Fruit fly (Drosophila melanogaster) whole organism, embryonic: Measurements from ENCODE around the gene mv.

ENCODE experiments used
- Ada2b ChIP-seq: fragments of 200-800 bp; sonication (Bioruptor generic); IDR thresholded peaks from 2 replicates; pipeline ENCODE4 v1.3.6; 2022; ENCODE audit warnings: missing biosample characterization, missing genetic modification characterization
- BEAF-32 ChIP-seq: fragments of 200-800 bp; sonication (Bioruptor generic); optimal IDR thresholded peaks from 3 replicates; lab custom pipeline; 2017; ENCODE audit warnings: missing biosample characterization, missing genetic modification characterization, mild to moderate bottlenecking, moderate library complexity, missing genetic modification reagents
- Bgb ChIP-seq: fragments of 200-800 bp; sonication (Bioruptor generic); IDR thresholded peaks from 2 replicates; pipeline ENCODE4 v1.3.6; 2022; ENCODE audit warnings: missing biosample characterization, missing genetic modification characterization; ENCODE audit not compliant: partially characterized antibody
- CG10267 ChIP-seq: fragments of 200-800 bp; sonication (Bioruptor generic); optimal IDR thresholded peaks from 2 replicates; lab custom pipeline; 2018; ENCODE audit warnings: missing biosample characterization, mild to moderate bottlenecking, missing genetic modification characterization, moderate library complexity
- CG10565 ChIP-seq: fragments of 200-800 bp; sonication (Bioruptor generic); optimal IDR thresholded peaks from 3 replicates; lab custom pipeline; 2016; ENCODE audit warnings: missing biosample characterization, mild to moderate bottlenecking, missing genetic modification characterization
- CG14710 ChIP-seq: fragments of 200-800 bp; sonication (Bioruptor generic); optimal IDR thresholded peaks from 3 replicates; lab custom pipeline; 2019; ENCODE audit warnings: missing biosample characterization, mild to moderate bottlenecking, missing genetic modification characterization, moderate library complexity
- CG14860 ChIP-seq: fragments of 200-800 bp; sonication (Bioruptor generic); IDR thresholded peaks from 3 replicates; pipeline ENCODE4 v1.3.6; 2022; ENCODE audit warnings: missing biosample characterization, missing genetic modification characterization; ENCODE audit not compliant: partially characterized antibody
- CG15269 ChIP-seq: fragments of 200-800 bp; sonication (Bioruptor generic); optimal IDR thresholded peaks from 2 replicates; lab custom pipeline; 2018; ENCODE audit warnings: missing biosample characterization, mild to moderate bottlenecking, missing genetic modification characterization, moderate library complexity
- CG1603 ChIP-seq: fragments of 200-800 bp; sonication (Bioruptor generic); optimal IDR thresholded peaks from 2 replicates; lab custom pipeline; 2019; ENCODE audit warnings: missing biosample characterization, mild to moderate bottlenecking, missing genetic modification characterization, moderate library complexity
- CG16813 ChIP-seq: fragments of 200-800 bp; sonication (Bioruptor generic); IDR thresholded peaks from 3 replicates; pipeline ENCODE4 v1.3.6; 2022; ENCODE audit warnings: missing biosample characterization, missing genetic modification characterization; ENCODE audit not compliant: partially characterized antibody
- CG17829 ChIP-seq: fragments of 200-800 bp; optimal IDR thresholded peaks from 2 replicates; lab custom pipeline; 2019; ENCODE audit warnings: missing biosample characterization, mild to moderate bottlenecking, missing genetic modification characterization, moderate library complexity
- CG2116 ChIP-seq: fragments of 200-800 bp; sonication (Bioruptor generic); optimal IDR thresholded peaks from 3 replicates; lab custom pipeline; 2018; ENCODE audit warnings: missing biosample characterization, mild to moderate bottlenecking, missing genetic modification characterization
- CG2129 ChIP-seq: fragments of 200-800 bp; sonication (Bioruptor generic); IDR thresholded peaks from 2 replicates; pipeline ENCODE4 v1.3.6; 2022; ENCODE audit warnings: missing biosample characterization, missing genetic modification characterization; ENCODE audit not compliant: partially characterized antibody
- CG31388 ChIP-seq: fragments of 200-800 bp; sonication (Bioruptor generic); optimal IDR thresholded peaks from 2 replicates; lab custom pipeline; 2016; ENCODE audit warnings: missing biosample characterization, missing genetic modification characterization
- CG33213 ChIP-seq: fragments of 200-800 bp; sonication (Bioruptor generic); optimal IDR thresholded peaks from 3 replicates; lab custom pipeline; 2016; ENCODE audit warnings: missing biosample characterization, missing genetic modification characterization
- CG34224 ChIP-seq: fragments of 200-800 bp; sonication (Bioruptor generic); IDR thresholded peaks from 3 replicates; pipeline ENCODE4 v1.3.6; 2022; ENCODE audit warnings: missing biosample characterization, missing genetic modification characterization; ENCODE audit not compliant: partially characterized antibody
- CG3847 ChIP-seq: fragments of 200-800 bp; sonication (Bioruptor generic); IDR thresholded peaks from 2 replicates; pipeline ENCODE4 v1.3.6; 2022; ENCODE audit warnings: missing biosample characterization, missing genetic modification characterization
- CG6765 ChIP-seq: fragments of 200-800 bp; sonication (Bioruptor generic); optimal IDR thresholded peaks from 3 replicates; lab custom pipeline; 2017; ENCODE audit warnings: missing biosample characterization, mild to moderate bottlenecking, missing genetic modification characterization
- D ChIP-seq, 2 experiments: fragments of 200-800 bp in 1 of 2; fragments of >200 bp in 1 of 2; sonication (Bioruptor generic) in 1 of 2; optimal IDR thresholded peaks; 2 replicates in 1 of 2; 3 replicates in 1 of 2; lab custom pipeline; 2017; ENCODE audit warnings: mild to moderate bottlenecking in 1 of 2, missing biosample characterization in 1 of 2, missing genetic modification characterization in 1 of 2, missing genetic modification reagents in 1 of 2
- Dref ChIP-seq: fragments of 200-800 bp; sonication (Bioruptor generic); IDR thresholded peaks from 2 replicates; pipeline ENCODE4 v1.3.6; 2022; ENCODE audit warnings: missing biosample characterization, missing genetic modification characterization
- E2f2 ChIP-seq: fragments of 200-800 bp; sonication (Bioruptor generic); IDR thresholded peaks from 2 replicates; pipeline ENCODE4 v1.3.6; 2022; ENCODE audit warnings: missing biosample characterization, missing genetic modification characterization
- Ets65A ChIP-seq: fragments of 200-800 bp; sonication (Bioruptor generic); peaks from one replicate; lab custom pipeline; 2016; ENCODE audit warnings: missing biosample characterization, missing genetic modification characterization
- Fer3 ChIP-seq: fragments of 200-800 bp; sonication (Bioruptor generic); optimal IDR thresholded peaks from 2 replicates; lab custom pipeline; 2018; ENCODE audit warnings: missing biosample characterization, mild to moderate bottlenecking, missing genetic modification characterization, moderate library complexity
- HLH3B ChIP-seq: fragments of 200-800 bp; sonication (Bioruptor generic); IDR thresholded peaks from 2 replicates; pipeline ENCODE4 v1.3.6; 2022; ENCODE audit warnings: missing biosample characterization, missing genetic modification characterization
- HLH4C ChIP-seq: fragments of 200-800 bp; sonication (Bioruptor generic); IDR thresholded peaks from 3 replicates; pipeline ENCODE4 v1.3.6; 2022; ENCODE audit warnings: missing biosample characterization, missing genetic modification characterization; ENCODE audit not compliant: partially characterized antibody
- Med ChIP-seq: fragments of 200-800 bp; sonication (Bioruptor generic); peaks from one replicate; lab custom pipeline; 2016; ENCODE audit warnings: missing biosample characterization, missing genetic modification characterization, mild to moderate bottlenecking, inconsistent platforms, moderate library complexity
- Mrtf ChIP-seq: fragments of 200-800 bp; sonication (Bioruptor generic); IDR thresholded peaks from 3 replicates; pipeline ENCODE4 v1.3.6; 2022; ENCODE audit warnings: missing biosample characterization, missing genetic modification characterization
- Nf-YA ChIP-seq: fragments of 200-800 bp; sonication (Bioruptor generic); IDR thresholded peaks from 2 replicates; pipeline ENCODE4 v1.3.6; 2022; ENCODE audit warnings: missing biosample characterization, missing genetic modification characterization
- Rfx ChIP-seq: fragments of 200-800 bp; sonication (Bioruptor generic); IDR thresholded peaks from 2 replicates; pipeline ENCODE4 v1.3.6; 2022; ENCODE audit warnings: missing biosample characterization, missing genetic modification characterization
- Scr ChIP-seq: fragments of 200-800 bp; sonication (Bioruptor generic); IDR thresholded peaks from 2 replicates; pipeline ENCODE4 v1.3.6; 2022; ENCODE audit warnings: missing biosample characterization, missing genetic modification characterization; ENCODE audit not compliant: partially characterized antibody
- Sin3A ChIP-seq: fragments of >200 bp; optimal IDR thresholded peaks from 2 replicates; lab custom pipeline; 2018
- Sox100B ChIP-seq: fragments of 200-800 bp; sonication (Bioruptor generic); optimal IDR thresholded peaks from 3 replicates; lab custom pipeline; 2018; ENCODE audit warnings: missing biosample characterization, mild to moderate bottlenecking, missing genetic modification characterization
- Stat92E ChIP-seq, 3 experiments: fragments of >200 bp in 2 of 3; fragments of 200-800 bp in 1 of 3; sonication (Bioruptor generic) in 1 of 3; optimal IDR thresholded peaks; 2 replicates each; lab custom pipeline; 2017 to 2019; ENCODE audit warnings: missing biosample characterization in 3 of 3, missing genetic modification characterization in 3 of 3, mild to moderate bottlenecking in 1 of 3, moderate library complexity in 1 of 3
- amos ChIP-seq: fragments of 200-800 bp; sonication (Bioruptor generic); IDR thresholded peaks from 2 replicates; pipeline ENCODE4 v1.3.6; 2022; ENCODE audit warnings: missing biosample characterization, missing genetic modification characterization; ENCODE audit not compliant: partially characterized antibody
- bbx ChIP-seq: fragments of 200-800 bp; sonication (Bioruptor generic); IDR thresholded peaks from 2 replicates; pipeline ENCODE4 v1.3.6; 2022; ENCODE audit warnings: missing biosample characterization, missing genetic modification characterization; ENCODE audit not compliant: partially characterized antibody
- bcd ChIP-seq: fragments of 200-800 bp; sonication (Bioruptor generic); optimal IDR thresholded peaks from 2 replicates; lab custom pipeline; 2017; ENCODE audit warnings: missing biosample characterization, mild to moderate bottlenecking, missing genetic modification characterization
- dm ChIP-seq: fragments of 200-800 bp; sonication (Bioruptor generic); optimal IDR thresholded peaks from 3 replicates; lab custom pipeline; 2016; ENCODE audit warnings: missing biosample characterization, missing genetic modification characterization
- inv ChIP-seq: fragments of 200-800 bp; sonication (Bioruptor generic); IDR thresholded peaks from 2 replicates; pipeline ENCODE4 v1.3.6; 2022; ENCODE audit warnings: missing biosample characterization, missing genetic modification characterization; ENCODE audit not compliant: partially characterized antibody
- knrl ChIP-seq: fragments of 200-800 bp; sonication (Bioruptor generic); IDR thresholded peaks from 3 replicates; pipeline ENCODE4 v1.3.6; 2022; ENCODE audit warnings: missing biosample characterization, missing genetic modification characterization; ENCODE audit not compliant: partially characterized antibody
- lilli ChIP-seq: fragments of 200-800 bp; sonication (Bioruptor generic); optimal IDR thresholded peaks from 3 replicates; lab custom pipeline; 2016; ENCODE audit warnings: missing biosample characterization, missing genetic modification characterization
- mld ChIP-seq: fragments of 200-800 bp; sonication (Bioruptor generic); IDR thresholded peaks from 3 replicates; pipeline ENCODE4 v1.3.6; 2022; ENCODE audit warnings: missing biosample characterization, missing genetic modification characterization; ENCODE audit not compliant: partially characterized antibody
- onecut ChIP-seq: fragments of 200-800 bp; sonication (Bioruptor generic); IDR thresholded peaks from 2 replicates; pipeline ENCODE4 v1.3.6; 2022; ENCODE audit warnings: missing biosample characterization, missing genetic modification characterization
- stwl ChIP-seq: fragments of 200-800 bp; sonication (Bioruptor generic); optimal IDR thresholded peaks from 3 replicates; lab custom pipeline; 2018; ENCODE audit warnings: missing biosample characterization, mild to moderate bottlenecking, missing genetic modification characterization, moderate library complexity
- ttk ChIP-seq: fragments of 200-800 bp; sonication (Bioruptor generic); IDR thresholded peaks from 2 replicates; pipeline ENCODE4 v2.1.2; 2022; ENCODE audit warnings: missing biosample characterization, missing genetic modification characterization
- vfl ChIP-seq: fragments of 200-800 bp; sonication (Bioruptor generic); optimal IDR thresholded peaks from 2 replicates; lab custom pipeline; 2016; ENCODE audit warnings: missing biosample characterization, missing genetic modification characterization
- vvl ChIP-seq: fragments of 200-800 bp; sonication (Bioruptor generic); IDR thresholded peaks from 2 replicates; pipeline ENCODE4 v1.3.6; 2022; ENCODE audit warnings: missing biosample characterization, missing genetic modification characterization
- zf30C ChIP-seq: fragments of 200-800 bp; sonication (Bioruptor generic); optimal IDR thresholded peaks from 3 replicates; lab custom pipeline; 2018; ENCODE audit warnings: missing biosample characterization, mild to moderate bottlenecking, missing genetic modification characterization

The mv gene

dm6 chr3L:1940843-1941418 lies 23.0 kb downstream of the mv start, which contains the start of gene Mfap1 (continued):
- TF ChIP-seq CG14710 (tag; lab: Kevin White, UChicago) = peak; percentile 50
- TF ChIP-seq D (optimal IDR thresholded peaks at IDR 0.05; lab: Kevin White, UChicago) = no peak
- TF ChIP-seq D (GFP tag; optimal IDR thresholded peaks at IDR 0.05; lab: Kevin White, UChicago) = no peak
- TF ChIP-seq Fer3 = peak; percentile 25
- no peak for TF ChIP-seq CG6765 (GFP tag; lab: Kevin White, UChicago)
- peak; percentile 35; the same call in 1 of the 2 replicates for TF ChIP-seq CG2129
- peak; percentile 31; the same call in 2 of the 3 replicates for TF ChIP-seq HLH4C
- no peak for TF ChIP-seq Nf-YA (GFP tag; lab: Robert Waterston, UW)
- TF ChIP-seq Sox100B (GFP tag; lab: Kevin White, UChicago) = no peak
- TF ChIP-seq Med (GFP tag; lab: Kevin White, UChicago) = peak; percentile 68
- peak; percentile 66; the same call in 1 of the 2 replicates for TF ChIP-seq inv
- TF ChIP-seq Ada2b (GFP tag; lab: Robert Waterston, UW) = peak; percentile 41; the same call in 1 of the 2 replicates
- TF ChIP-seq CG31388 = peak; percentile 10
- peak; percentile 61 for TF ChIP-seq Bgb (GFP tag; lab: Robert Waterston, UW)
- TF ChIP-seq Dref (GFP tag; lab: Robert Waterston, UW) = peak; percentile 80
- no peak for TF ChIP-seq Mrtf (GFP tag; lab: Robert Waterston, UW)
- no peak for TF ChIP-seq Stat92E (GFP tag; optimal IDR thresholded peaks at IDR 0.05; lab: Kevin White, UChicago)
- TF ChIP-seq vfl (GFP tag; lab: Kevin White, UChicago) = no peak
- TF ChIP-seq CG33213 (GFP tag; lab: Kevin White, UChicago) = peak; percentile 5
- TF ChIP-seq bcd (GFP tag; lab: Kevin White, UChicago) = no peak
- peak; percentile 33 for TF ChIP-seq CG10267 (tag; lab: Kevin White, UChicago)
- peak; percentile 73 for TF ChIP-seq CG16813 (GFP tag; lab: Robert Waterston, UW)
- TF ChIP-seq E2f2 (GFP tag; lab: Robert Waterston, UW) = peak; percentile 98
- peak; percentile 72 for TF ChIP-seq knrl (GFP tag; lab: Robert Waterston, UW)
- 0 out of 2 replicates have a peak, but pooled peaks have one; percentile 20 for TF ChIP-seq HLH3B (GFP tag; lab: Robert Waterston, UW)
- TF ChIP-seq CG17829 (tag; lab: Kevin White, UChicago) = peak; percentile 23
- TF ChIP-seq CG15269 (tag; lab: Kevin White, UChicago) = no peak
- TF ChIP-seq zf30C (GFP tag; lab: Kevin White, UChicago) = no peak
- TF ChIP-seq mld (GFP tag; lab: Robert Waterston, UW) = peak; percentile 42; the same call in 1 of the 3 replicates
- peak; percentile 88 for TF ChIP-seq CG34224 (GFP tag; lab: Robert Waterston, UW)
- peak; percentile 96 for TF ChIP-seq CG2116 (GFP tag; lab: Kevin White, UChicago)
- no peak for TF ChIP-seq CG10565 (GFP tag; lab: Kevin White, UChicago)
- TF ChIP-seq Scr (GFP tag; lab: Robert Waterston, UW) = peak; percentile 56
- TF ChIP-seq dm (GFP tag; lab: Kevin White, UChicago) = no peak
- peak; percentile 87 for TF ChIP-seq amos (GFP tag; lab: Robert Waterston, UW)
- peak; percentile 84 for TF ChIP-seq BEAF-32 (GFP tag; lab: Kevin White, UChicago)
- 0 out of 3 replicates have a peak, but pooled peaks have one; percentile 35 for TF ChIP-seq CG14860
- peak; percentile 99 for TF ChIP-seq onecut (GFP tag; lab: Robert Waterston, UW)
- TF ChIP-seq bbx = peak; percentile 61; the same call in 1 of the 2 replicates
- 0 out of 2 replicates have a peak, but pooled peaks have one; percentile 28 for TF ChIP-seq vvl (GFP tag; lab: Robert Waterston, UW)
- peak; percentile 18 for TF ChIP-seq lilli (GFP tag; lab: Kevin White, UChicago)
- TF ChIP-seq Ets65A = peak; percentile 41
- peak; percentile 67 for TF ChIP-seq stwl (tag; lab: Kevin White, UChicago)
- TF ChIP-seq CG3847 = peak; percentile 24; the same call in 1 of the 2 replicates
- TF ChIP-seq ttk (GFP tag; lab: Robert Waterston, UW) = no peak
- peak; percentile 66 for TF ChIP-seq CG1603 (tag; lab: Kevin White, UChicago)
- TF ChIP-seq Sin3A (lab: Kevin White, UChicago) = peak; percentile 11
- TF ChIP-seq Rfx (GFP tag; lab: Robert Waterston, UW) = peak; percentile 59
